Worm (Caenorhabditis elegans): Measurements from ENCODE around the gene kcc-2.

ce11 chrIV:6049062-6049461 lies 8.3 kb downstream of the kcc-2 start:
- TF ChIP-seq flt-1 (GFP tag; IDR thresholded peaks at IDR 0.05) (no peak), ztf-29 (GFP tag; IDR thresholded peaks at IDR 0.05) (no peak), tab-1 (GFP tag; IDR thresholded peaks at IDR 0.05) (no peak), klf-2 (GFP tag; conservative IDR thresholded peaks at IDR 0.05) (no peak), cog-1 (tag; optimal IDR thresholded peaks at IDR 0.05) (no peak), T22C8.4 (GFP tag; IDR thresholded peaks at IDR 0.05) (no peak), med-1 (GFP tag; optimal IDR thresholded peaks at IDR 0.05; ENCODE audit: insufficient read depth) (no peak)

Measured in whole organism, midembryonic.